Fruit fly (Drosophila melanogaster) whole organism, wandering third instar larva: ENCODE results near the gene mri.

Experiments used
- Abd-B ChIP-seq: fragments of >200 bp; optimal IDR thresholded peaks from 2 replicates; lab custom pipeline; 2017; ENCODE audit warnings: missing biosample characterization, missing genetic modification characterization
- CG32264 ChIP-seq: fragments of 200-800 bp; sonication (Bioruptor generic); optimal IDR thresholded peaks from 2 replicates; lab custom pipeline; 2016; ENCODE audit warnings: missing biosample characterization, missing genetic modification characterization
- CG9705 ChIP-seq: fragments of 200-800 bp; sonication (Bioruptor generic); optimal IDR thresholded peaks from 2 replicates; lab custom pipeline; 2018; ENCODE audit warnings: missing biosample characterization, mild to moderate bottlenecking, missing genetic modification characterization
- CrebA ChIP-seq: fragments of 200-800 bp; sonication (Bioruptor generic); optimal IDR thresholded peaks from 2 replicates; lab custom pipeline; 2016; ENCODE audit warnings: missing biosample characterization, mild to moderate bottlenecking, missing genetic modification characterization, borderline replicate concordance
- Dfd ChIP-seq: fragments of >200 bp; optimal IDR thresholded peaks from 2 replicates; lab custom pipeline; 2017; ENCODE audit warnings: missing biosample characterization, missing genetic modification characterization
- Dif ChIP-seq: fragments of 200-275, 200-300 bp; sonication (Bioruptor generic); optimal IDR thresholded peaks from 2 replicates; lab custom pipeline; 2018; ENCODE audit warnings: missing biosample characterization, missing genetic modification characterization; ENCODE audit not compliant: partially characterized antibody
- GATAd ChIP-seq: sonication (Bioruptor generic); optimal IDR thresholded peaks from 2 replicates; lab custom pipeline; 2016; ENCODE audit warnings: missing biosample characterization, missing genetic modification characterization
- HLH106 ChIP-seq: fragments of 200-800 bp; optimal IDR thresholded peaks from 3 replicates; lab custom pipeline; 2019; ENCODE audit warnings: missing biosample characterization, mild to moderate bottlenecking, missing genetic modification characterization, moderate library complexity
- Hnf4 ChIP-seq: fragments of 200-800 bp; sonication (Bioruptor generic); optimal IDR thresholded peaks from 2 replicates; lab custom pipeline; 2016; ENCODE audit warnings: missing biosample characterization, mild to moderate bottlenecking, missing genetic modification characterization
- Hr78 ChIP-seq: fragments of >200 bp; optimal IDR thresholded peaks from 2 replicates; lab custom pipeline; 2017; ENCODE audit warnings: missing biosample characterization, missing genetic modification characterization
- Hr83 ChIP-seq: fragments of 200-300 bp; sonication (Bioruptor generic); optimal IDR thresholded peaks from 2 replicates; lab custom pipeline; 2016; ENCODE audit warnings: missing biosample characterization, mild to moderate bottlenecking, missing genetic modification characterization, moderate library complexity; ENCODE audit not compliant: poor library complexity, severe bottlenecking
- Jra ChIP-seq: sonication (Bioruptor generic); optimal IDR thresholded peaks from 2 replicates; lab custom pipeline; 2016; ENCODE audit warnings: missing biosample characterization, missing genetic modification characterization
- Mio ChIP-seq: sonication (Bioruptor generic); optimal IDR thresholded peaks from 2 replicates; lab custom pipeline; 2016; ENCODE audit warnings: missing biosample characterization, missing genetic modification characterization
- Myc ChIP-seq: fragments of >200 bp; optimal IDR thresholded peaks from 2 replicates; lab custom pipeline; 2017
- N ChIP-seq: fragments of >200 bp; optimal IDR thresholded peaks from 2 replicates; lab custom pipeline; 2018; ENCODE audit warnings: missing biosample characterization, missing external identifiers, missing genetic modification characterization
- OdsH ChIP-seq: fragments of 200-800 bp; sonication (Bioruptor generic); optimal IDR thresholded peaks from 2 replicates; lab custom pipeline; 2016; ENCODE audit warnings: missing biosample characterization, mild to moderate bottlenecking, missing genetic modification characterization
- Rel ChIP-seq, 2 experiments: fragments of 200-800 bp; sonication (Bioruptor generic) in 1 of 2; optimal IDR thresholded peaks; 2 replicates in 1 of 2; 3 replicates in 1 of 2; lab custom pipeline; 2016 to 2019; ENCODE audit warnings: mild to moderate bottlenecking in 2 of 2, missing biosample characterization in 2 of 2, missing genetic modification characterization in 2 of 2, moderate library complexity in 1 of 2
- Sp1 ChIP-seq: fragments of 200-800 bp; sonication (Bioruptor generic); optimal IDR thresholded peaks from 3 replicates; lab custom pipeline; 2019; ENCODE audit warnings: missing biosample characterization, mild to moderate bottlenecking, missing genetic modification characterization, moderate library complexity
- Vsx2 ChIP-seq: fragments of 200-300, 225-300 bp; sonication (Bioruptor generic); optimal IDR thresholded peaks from 2 replicates; lab custom pipeline; 2018; ENCODE audit warnings: missing biosample characterization, missing genetic modification characterization; ENCODE audit not compliant: partially characterized antibody
- br ChIP-seq: fragments of 200-800 bp; sonication (Bioruptor generic); optimal IDR thresholded peaks from 2 replicates; lab custom pipeline; 2016; ENCODE audit warnings: missing biosample characterization, missing genetic modification characterization
- brk ChIP-seq: fragments of 200-800 bp; sonication (Bioruptor generic); optimal IDR thresholded peaks from 2 replicates; lab custom pipeline; 2016; ENCODE audit warnings: missing biosample characterization, mild to moderate bottlenecking, missing genetic modification characterization
- dl ChIP-seq, 2 experiments: fragments of 175-275, 200-275 bp in 1 of 2; fragments of 200-275 bp in 1 of 2; sonication (Bioruptor generic); optimal IDR thresholded peaks; lab custom pipeline; 2018; ENCODE audit warnings: mild to moderate bottlenecking in 2 of 2, missing biosample characterization in 2 of 2, missing genetic modification characterization in 2 of 2, moderate library complexity in 2 of 2; ENCODE audit not compliant: partially characterized antibody in 2 of 2, insufficient read depth in 1 of 2
- dmrt93B ChIP-seq: fragments of 200-800 bp; sonication (Bioruptor generic); optimal IDR thresholded peaks from 2 replicates; lab custom pipeline; 2018; ENCODE audit warnings: missing biosample characterization, mild to moderate bottlenecking, missing genetic modification characterization
- ey ChIP-seq: fragments of 200-800 bp; sonication (Bioruptor generic); optimal IDR thresholded peaks from 2 replicates; lab custom pipeline; 2016; ENCODE audit warnings: missing biosample characterization, missing genetic modification characterization
- foxo ChIP-seq, 2 experiments: fragments of 200-800 bp; sonication (Bioruptor generic); optimal IDR thresholded peaks; 2 replicates in 1 of 2; 3 replicates in 1 of 2; lab custom pipeline; 2016 to 2017; ENCODE audit warnings: missing biosample characterization in 2 of 2, missing genetic modification characterization in 2 of 2
- h ChIP-seq: fragments of 200-800 bp; sonication (Bioruptor generic); optimal IDR thresholded peaks from 3 replicates; lab custom pipeline; 2016; ENCODE audit warnings: missing biosample characterization, mild to moderate bottlenecking, missing genetic modification characterization
- jim ChIP-seq: fragments of 175-275, 200-325 bp; sonication (Bioruptor generic); optimal IDR thresholded peaks from 2 replicates; lab custom pipeline; 2016; ENCODE audit warnings: missing biosample characterization, mild to moderate bottlenecking, missing genetic modification characterization
- lola ChIP-seq: fragments of >200 bp; optimal IDR thresholded peaks from 2 replicates; lab custom pipeline; 2017; ENCODE audit warnings: missing biosample characterization, missing genetic modification characterization
- pan ChIP-seq: fragments of >200 bp; optimal IDR thresholded peaks from 2 replicates; lab custom pipeline; 2017
- psq ChIP-seq: fragments of 200-800 bp; sonication (Bioruptor generic); optimal IDR thresholded peaks from 3 replicates; lab custom pipeline; 2017; ENCODE audit warnings: missing biosample characterization, mild to moderate bottlenecking, missing genetic modification characterization, moderate library complexity
- rgr ChIP-seq: fragments of 200-800 bp; sonication (Bioruptor generic); optimal IDR thresholded peaks from 3 replicates; lab custom pipeline; 2016; ENCODE audit warnings: missing biosample characterization, mild to moderate bottlenecking, missing genetic modification characterization
- sage ChIP-seq: fragments of 200-800 bp; sonication (Bioruptor generic); optimal IDR thresholded peaks from 2 replicates; lab custom pipeline; 2016; ENCODE audit warnings: missing biosample characterization, mild to moderate bottlenecking, missing genetic modification characterization
- sv ChIP-seq: fragments of 200-800 bp; sonication (Bioruptor generic); optimal IDR thresholded peaks from 3 replicates; lab custom pipeline; 2016; ENCODE audit warnings: missing biosample characterization, missing genetic modification characterization
- tai ChIP-seq: sonication (Bioruptor generic); optimal IDR thresholded peaks from 2 replicates; lab custom pipeline; 2016; ENCODE audit warnings: missing biosample characterization, missing genetic modification characterization
- woc ChIP-seq: sonication (Bioruptor generic); optimal IDR thresholded peaks from 2 replicates; lab custom pipeline; 2016; ENCODE audit warnings: missing biosample characterization, mild to moderate bottlenecking, missing genetic modification characterization

Gene mri

DNA sequence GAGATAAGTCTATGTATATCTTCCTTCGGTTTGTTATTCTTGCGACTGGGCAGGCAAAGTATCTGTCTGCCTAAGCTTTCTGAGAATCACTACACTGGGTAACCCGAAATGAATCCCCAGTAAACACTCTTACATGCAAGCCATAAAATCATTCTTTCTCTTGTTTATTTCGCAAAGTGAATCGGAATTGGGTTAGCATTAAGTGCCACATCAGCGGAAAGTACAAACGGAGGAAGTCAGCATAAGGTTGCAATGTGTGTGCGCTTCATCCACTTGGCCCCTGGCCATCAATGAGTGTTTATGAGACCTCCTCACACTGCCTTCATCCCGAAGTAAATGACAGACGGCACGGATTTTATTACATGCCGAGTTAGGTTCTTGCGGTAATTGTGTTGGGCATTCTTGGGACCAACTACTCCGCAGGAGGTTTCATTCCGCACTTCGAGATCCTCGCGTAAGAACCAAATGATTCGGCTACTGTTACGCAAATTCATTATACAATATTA lies 42.2 kb upstream of the mri start:
- TF ChIP-seq br (GFP tag; lab: Kevin White, UChicago): no peak
- TF ChIP-seq foxo (GFP tag; optimal IDR thresholded peaks at IDR 0.05; lab: Kevin White, UChicago): no peak
- TF ChIP-seq dl (GFP tag; optimal IDR thresholded peaks at IDR 0.05; lab: Kevin White, UChicago; ENCODE audit: insufficient read depth in 1 of 2, partially characterized antibody in 2 of 2): no peak
- TF ChIP-seq N: no peak
- TF ChIP-seq h (GFP tag; lab: Kevin White, UChicago): no peak
- no peak for TF ChIP-seq rgr (GFP tag; lab: Kevin White, UChicago)
- TF ChIP-seq sv (GFP tag; lab: Kevin White, UChicago): no peak
- TF ChIP-seq Sp1 (GFP tag; lab: Kevin White, UChicago): no peak
- no peak for TF ChIP-seq Mio (GFP tag; lab: Kevin White, UChicago)
- no peak for TF ChIP-seq Hnf4 (GFP tag; lab: Kevin White, UChicago)
- TF ChIP-seq HLH106 (tag; lab: Kevin White, UChicago): no peak
- TF ChIP-seq Myc (lab: Kevin White, UChicago): no peak
- TF ChIP-seq Abd-B (GFP tag; lab: Kevin White, UChicago): no peak
- TF ChIP-seq Hr78: no peak
- no peak for TF ChIP-seq Rel (GFP tag; optimal IDR thresholded peaks at IDR 0.05; lab: Kevin White, UChicago)
- TF ChIP-seq Rel (tag; optimal IDR thresholded peaks at IDR 0.05; lab: Kevin White, UChicago): no peak
- no peak for TF ChIP-seq Hr83 (GFP tag; lab: Kevin White, UChicago)
- TF ChIP-seq, all 38 proteins: peak for 0

DNA sequence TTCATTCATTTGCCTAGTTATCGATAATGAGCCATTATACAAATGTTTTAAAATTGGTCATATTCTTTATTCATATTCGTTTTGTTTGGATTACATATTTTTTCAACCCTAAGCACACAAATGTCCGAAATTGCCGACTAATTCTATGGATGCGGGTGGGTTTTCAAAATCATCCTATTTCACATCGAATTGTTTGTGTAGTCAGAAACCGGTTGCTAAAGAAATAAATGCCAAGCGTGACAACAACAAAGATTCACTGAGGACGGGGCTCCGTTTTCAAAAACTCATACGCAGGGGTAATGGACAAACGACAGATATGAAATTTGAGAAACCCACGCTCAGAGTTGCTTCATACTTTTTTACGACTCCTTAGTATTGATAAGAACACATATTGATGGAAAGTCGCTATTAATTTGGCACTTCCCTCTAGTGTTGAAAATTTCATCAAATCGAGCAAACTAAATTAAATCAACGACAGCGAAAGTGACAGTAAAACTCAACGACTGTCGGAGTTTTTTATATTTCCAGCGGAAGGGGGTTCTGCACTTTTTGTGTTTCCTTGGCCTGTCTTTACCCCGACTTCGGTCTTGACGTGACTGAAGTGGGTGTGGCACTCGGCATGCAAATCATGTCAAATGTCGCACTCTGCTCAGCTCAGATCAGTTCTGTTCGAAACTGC lies 40.4 kb upstream of the mri start:
- TF ChIP-seq CG32264 (GFP tag; lab: Kevin White, UChicago): no peak
- no peak for TF ChIP-seq tai
- no peak for TF ChIP-seq OdsH (GFP tag; lab: Kevin White, UChicago)
- TF ChIP-seq sage (GFP tag; lab: Kevin White, UChicago): no peak
- TF ChIP-seq Rel (GFP tag; optimal IDR thresholded peaks at IDR 0.05; lab: Kevin White, UChicago): no peak
- no peak for TF ChIP-seq Rel (tag; optimal IDR thresholded peaks at IDR 0.05; lab: Kevin White, UChicago)
- no peak for TF ChIP-seq foxo (GFP tag; optimal IDR thresholded peaks at IDR 0.05; lab: Kevin White, UChicago)
- TF ChIP-seq ey (GFP tag; lab: Kevin White, UChicago): no peak
- TF ChIP-seq Hnf4 (GFP tag; lab: Kevin White, UChicago): no peak
- TF ChIP-seq Dfd (GFP tag; lab: Kevin White, UChicago): no peak
- TF ChIP-seq lola (GFP tag; lab: Kevin White, UChicago): no peak
- TF ChIP-seq psq (GFP tag; lab: Kevin White, UChicago): no peak
- no peak for TF ChIP-seq Vsx2 (GFP tag; lab: Kevin White, UChicago)
- no peak for TF ChIP-seq Hr83 (GFP tag; lab: Kevin White, UChicago)
- TF ChIP-seq br (GFP tag; lab: Kevin White, UChicago): no peak
- no peak for TF ChIP-seq h (GFP tag; lab: Kevin White, UChicago)
- TF ChIP-seq jim: no peak

DNA sequence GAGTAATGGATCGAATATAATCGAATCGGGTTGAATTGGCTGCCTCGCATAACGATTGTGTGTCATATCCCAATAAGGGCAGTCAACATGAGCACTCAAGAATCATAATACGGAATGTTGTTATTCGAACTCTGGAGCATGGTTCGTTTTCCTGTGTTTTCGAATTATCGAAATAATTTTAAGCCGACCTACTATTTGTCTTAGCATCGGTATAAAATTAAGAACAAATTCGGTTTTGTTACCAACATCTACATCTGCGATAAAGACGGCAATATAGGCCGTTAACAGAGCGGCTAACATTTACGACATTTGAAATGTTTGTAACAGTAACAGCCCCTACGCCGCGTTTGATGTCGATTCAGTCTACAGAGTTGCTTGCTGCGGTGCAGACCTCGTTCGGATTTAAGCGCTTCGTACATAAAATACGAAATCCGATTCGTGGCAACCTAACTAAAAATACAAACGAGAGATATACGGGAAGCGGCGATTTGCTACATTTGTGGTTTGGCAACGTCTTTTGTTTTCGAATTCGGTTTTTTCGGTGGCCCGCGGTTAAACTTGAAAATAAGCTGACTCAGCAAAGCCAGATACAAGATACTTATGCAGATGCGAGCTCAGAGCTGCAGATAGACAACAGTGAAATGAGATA lies 39.4 kb upstream of the mri start:
- TF ChIP-seq Jra (GFP tag; lab: Kevin White, UChicago): peak; percentile 57
- TF ChIP-seq h (GFP tag; lab: Kevin White, UChicago): peak; percentile 12
- TF ChIP-seq GATAd (GFP tag; lab: Kevin White, UChicago): no peak
- no peak for TF ChIP-seq OdsH (GFP tag; lab: Kevin White, UChicago)
- no peak for TF ChIP-seq Rel (GFP tag; optimal IDR thresholded peaks at IDR 0.05; lab: Kevin White, UChicago)
- peak; percentile 43 for TF ChIP-seq Rel (tag; optimal IDR thresholded peaks at IDR 0.05; lab: Kevin White, UChicago)
- no peak for TF ChIP-seq Hr78
- no peak for TF ChIP-seq CG32264 (GFP tag; lab: Kevin White, UChicago)
- peak; percentile 15 for TF ChIP-seq brk (GFP tag; lab: Kevin White, UChicago)
- peak; percentile 49 for TF ChIP-seq rgr (GFP tag; lab: Kevin White, UChicago)
- no peak for TF ChIP-seq CrebA (GFP tag; lab: Kevin White, UChicago)
- no peak for TF ChIP-seq woc (GFP tag; lab: Kevin White, UChicago)
- TF ChIP-seq foxo (GFP tag; optimal IDR thresholded peaks at IDR 0.05; lab: Kevin White, UChicago): peak in 1 of 2 experiments; percentile 34
- TF ChIP-seq N: no peak
- TF ChIP-seq sage (GFP tag; lab: Kevin White, UChicago): no peak
- no peak for TF ChIP-seq psq (GFP tag; lab: Kevin White, UChicago)
- TF ChIP-seq HLH106 (tag; lab: Kevin White, UChicago): no peak
- TF ChIP-seq dl (GFP tag; optimal IDR thresholded peaks at IDR 0.05; lab: Kevin White, UChicago; ENCODE audit: insufficient read depth in 1 of 2, partially characterized antibody in 2 of 2): peak in 1 of 2 experiments; percentile 45
- peak; percentile 39 for TF ChIP-seq br (GFP tag; lab: Kevin White, UChicago)
- TF ChIP-seq Sp1 (GFP tag; lab: Kevin White, UChicago): peak; percentile 57
- TF ChIP-seq jim: no peak
- TF ChIP-seq Dif: peak; percentile 11
- no peak for TF ChIP-seq Myc (lab: Kevin White, UChicago)
- TF ChIP-seq Vsx2 (GFP tag; lab: Kevin White, UChicago): no peak
- TF ChIP-seq CG9705: no peak
- no peak for TF ChIP-seq ey (GFP tag; lab: Kevin White, UChicago)
- no peak for TF ChIP-seq pan (lab: Kevin White, UChicago)
- no peak for TF ChIP-seq Abd-B (GFP tag; lab: Kevin White, UChicago)
- peak; percentile 54 for TF ChIP-seq Hnf4 (GFP tag; lab: Kevin White, UChicago)
- no peak for TF ChIP-seq Mio (GFP tag; lab: Kevin White, UChicago)
- no peak for TF ChIP-seq dmrt93B (GFP tag; lab: Kevin White, UChicago)
- peak; percentile 65 for TF ChIP-seq Hr83 (GFP tag; lab: Kevin White, UChicago)
- peak; percentile 11 for TF ChIP-seq tai
